Worm (Caenorhabditis elegans) whole organism, late embryonic: ENCODE data around the gene mog-5.

Experiments used
- dve-1 ChIP-seq: sonication (generic microtip); optimal IDR thresholded peaks from 2 replicates; lab custom pipeline; 2017; ENCODE audit warnings: antibody characterized with exemption, mild to moderate bottlenecking, missing genetic modification characterization, missing compliant biosample characterization
- gmeb-2 ChIP-seq: sonication (generic microtip); optimal IDR thresholded peaks from 2 replicates; lab custom pipeline; 2016; ENCODE audit warnings: missing genetic modification characterization, inconsistent platforms, missing compliant biosample characterization
- ref-2 ChIP-seq: sonication (generic microtip); optimal IDR thresholded peaks from 2 replicates; lab custom pipeline; 2016; ENCODE audit warnings: missing genetic modification characterization, missing compliant biosample characterization

- no peak for TF ChIP-seq ref-2 (tag; lab: Kevin White, UChicago)
- no peak for TF ChIP-seq gmeb-2
- no peak for TF ChIP-seq dve-1 (tag; lab: Kevin White, UChicago)
Measured at ce11 chrII:5412467-5412866, 13.1 kb downstream of the mog-5 start, which contains the start of the genes EEED8.13 and EEED8.18.
